Worm (Caenorhabditis elegans): ENCODE results near the gene epg-4.
A peak's percentile ranks its signal among the peaks of the same experiment; 100 is the strongest.

The epg-4 gene

ce11 chrIII:7148191-7148590, 33.8 kb upstream of the epg-4 start:
- TF ChIP-seq lsy-2 (tag; optimal IDR thresholded peaks at IDR 0.05) (no peak), efl-1 (optimal IDR thresholded peaks at IDR 0.05) (no peak), efl-1 (GFP tag; optimal IDR thresholded peaks at IDR 0.05 in 1 of 2) (peak in 1 of 2 experiments; percentile 86), C04F5.9 (tag; optimal IDR thresholded peaks at IDR 0.05) (no peak)

ce11 chrIII:7150162-7150561, 31.8 kb upstream of the epg-4 start:
- TF ChIP-seq ama-1 (optimal IDR thresholded peaks at IDR 0.05) (no peak), nhr-12 (tag; optimal IDR thresholded peaks at IDR 0.05) (no peak), C04F5.9 (tag; optimal IDR thresholded peaks at IDR 0.05) (no peak), sox-4 (tag; optimal IDR thresholded peaks at IDR 0.05) (no peak), egl-13 (tag; optimal IDR thresholded peaks at IDR 0.05) (no peak), nhr-71 (tag; optimal IDR thresholded peaks at IDR 0.05) (no peak), grh-1 (GFP tag; IDR thresholded peaks at IDR 0.05) (no peak), vab-15 (tag; optimal IDR thresholded peaks at IDR 0.05) (no peak), unc-130 (tag; optimal IDR thresholded peaks at IDR 0.05) (no peak), ceh-90 (tag; optimal IDR thresholded peaks at IDR 0.05) (no peak), jun-1 (tag; optimal IDR thresholded peaks at IDR 0.05) (no peak), nhr-47 (tag; optimal IDR thresholded peaks at IDR 0.05) (no peak)

DNA sequence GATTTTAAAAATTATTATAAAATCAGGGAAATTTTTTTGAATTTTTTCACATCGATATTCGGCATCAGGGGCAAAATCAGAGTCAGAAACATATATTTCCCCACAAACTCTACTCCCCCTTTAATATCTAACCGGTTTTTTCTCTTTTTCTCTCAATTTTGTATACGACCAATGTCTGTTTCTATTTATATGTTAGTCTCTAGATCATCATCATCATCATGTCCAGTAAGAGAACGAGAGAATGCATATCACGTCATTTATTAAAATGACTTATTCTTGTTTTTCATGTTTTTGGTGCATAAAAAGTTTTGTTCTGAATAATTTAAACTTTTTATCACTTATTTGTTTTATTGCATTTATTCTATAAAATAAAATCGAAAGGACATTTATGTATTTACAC, 29.4 kb upstream of the epg-4 start:
- TF ChIP-seq nhr-20 (tag; optimal IDR thresholded peaks at IDR 0.05) = peak; percentile 17
- TF ChIP-seq lsy-2 (tag; optimal IDR thresholded peaks at IDR 0.05) = peak in 1 of 2 experiments; percentile 17
- TF ChIP-seq elt-2 (tag; optimal IDR thresholded peaks at IDR 0.05) = no peak
- TF ChIP-seq Y116A8C.19 (tag; optimal IDR thresholded peaks at IDR 0.05; ENCODE audit: borderline replicate concordance) = no peak
- TF ChIP-seq snu-23 (GFP tag; optimal IDR thresholded peaks at IDR 0.05) = peak; percentile 13
- TF ChIP-seq grh-1 (GFP tag; IDR thresholded peaks at IDR 0.05) = peak; percentile 74
- TF ChIP-seq nhr-47 (tag; optimal IDR thresholded peaks at IDR 0.05) = no peak
- peak; percentile 51 for TF ChIP-seq lin-14 (GFP tag; optimal IDR thresholded peaks at IDR 0.05)
- peak; percentile 26; the same call in 1 of the 2 replicates for TF ChIP-seq nhr-19 (GFP tag; conservative IDR thresholded peaks at IDR 0.05)
- TF ChIP-seq nhr-71 (tag; optimal IDR thresholded peaks at IDR 0.05) = peak; percentile 23
- TF ChIP-seq mep-1 (tag; optimal IDR thresholded peaks at IDR 0.05) = no peak
- no peak for TF ChIP-seq fkh-4 (tag; optimal IDR thresholded peaks at IDR 0.05; ENCODE audit: borderline replicate concordance)
- TF ChIP-seq mdl-1 (tag; optimal IDR thresholded peaks at IDR 0.05) = no peak

- TF ChIP-seq lin-15B (tag; optimal IDR thresholded peaks at IDR 0.05) = no peak
- TF ChIP-seq lir-3 (tag; optimal IDR thresholded peaks at IDR 0.05; ENCODE audit: poor library complexity) = peak; percentile 72
- peak; percentile 77 for TF ChIP-seq nhr-237 (tag; optimal IDR thresholded peaks at IDR 0.05)
- TF ChIP-seq elt-3 (tag; optimal IDR thresholded peaks at IDR 0.05) = peak in 3 of 6 experiments; percentile 18 to 83 (median 78)
- peak; percentile 84 for TF ChIP-seq tbx-2 (tag; optimal IDR thresholded peaks at IDR 0.05)
- TF ChIP-seq tlp-1 (tag; optimal IDR thresholded peaks at IDR 0.05) = no peak
- TF ChIP-seq ceh-8 (GFP tag; optimal IDR thresholded peaks at IDR 0.05) = peak; percentile 67
- peak; percentile 39 for TF ChIP-seq zag-1 (tag; optimal IDR thresholded peaks at IDR 0.05)
- peak; percentile 71 for TF ChIP-seq nhr-77 (tag; optimal IDR thresholded peaks at IDR 0.05)
- TF ChIP-seq mdl-1 (tag; optimal IDR thresholded peaks at IDR 0.05) = peak in 1 of 2 experiments; percentile 79
- peak; percentile 93 to 98 for TF ChIP-seq egl-27 (tag; optimal IDR thresholded peaks at IDR 0.05)
- no peak for TF ChIP-seq unc-62 (GFP tag; optimal IDR thresholded peaks at IDR 0.05)
- TF ChIP-seq nhr-90 (tag; optimal IDR thresholded peaks at IDR 0.05; ENCODE audit: poor library complexity) = peak; percentile 76
- peak; percentile 89 for TF ChIP-seq swsn-7 (tag; optimal IDR thresholded peaks at IDR 0.05)
- peak; percentile 56 for TF ChIP-seq skn-1 (tag; optimal IDR thresholded peaks at IDR 0.05)
- TF ChIP-seq C16A3.4 (tag; optimal IDR thresholded peaks at IDR 0.05) = peak; percentile 69
- peak; percentile 71 to 80 for TF ChIP-seq lin-35 (GFP tag; optimal IDR thresholded peaks at IDR 0.05)
- TF ChIP-seq efl-1 (optimal IDR thresholded peaks at IDR 0.05) = peak; percentile 83 to 91
- TF ChIP-seq efl-1 (GFP tag; optimal IDR thresholded peaks at IDR 0.05 in 1 of 2) = peak; percentile 61 to 94
- peak; percentile 57 to 89 (median 87) for TF ChIP-seq ceh-82 (tag; optimal IDR thresholded peaks at IDR 0.05)
- no peak for TF ChIP-seq unc-98 (GFP tag; IDR thresholded peaks at IDR 0.05)
- peak; percentile 65 for TF ChIP-seq mef-2 (tag; optimal IDR thresholded peaks at IDR 0.05)
- TF ChIP-seq sox-4 (tag; optimal IDR thresholded peaks at IDR 0.05) = no peak
- peak; percentile 72 for TF ChIP-seq unc-86 (tag; optimal IDR thresholded peaks at IDR 0.05)
- no peak for TF ChIP-seq mab-9 (GFP tag; IDR thresholded peaks at IDR 0.05)
- TF ChIP-seq snpc-4 (tag; optimal IDR thresholded peaks at IDR 0.05) = peak; percentile 76
- no peak for TF ChIP-seq hlh-4 (tag; optimal IDR thresholded peaks at IDR 0.05)
- TF ChIP-seq efl-3 (GFP tag; optimal IDR thresholded peaks at IDR 0.05) = no peak
Observed at ce11 chrIII:7153747-7154238, 28.2 kb upstream of the epg-4 start, which contains the start of gene ogt-1. Gene ogt-1, minus strand, starts transcription at chrIII:7153797.
